Worm (Caenorhabditis elegans) whole organism, L2 larva: ENCODE measurements around the gene T27A10.2.

Experiments used
- R02D3.7 ChIP-seq: fragments of 150-350 bp; optimal IDR thresholded peaks from 2 replicates; lab custom pipeline; 2014; ENCODE audit warnings: missing biosample characterization, missing genetic modification characterization
- alr-1 ChIP-seq: fragments of 150-350 bp; optimal IDR thresholded peaks from 2 replicates; lab custom pipeline; 2014; ENCODE audit warnings: missing biosample characterization, missing genetic modification characterization
- ceh-82 ChIP-seq: fragments of 150-350 bp; optimal IDR thresholded peaks from 2 replicates; lab custom pipeline; 2014; ENCODE audit warnings: missing biosample characterization, missing genetic modification characterization
- lsy-2 ChIP-seq, 2 experiments: fragments of 150-350 bp in 1 of 2; sonication (generic microtip) in 1 of 2; optimal IDR thresholded peaks; 2 replicates each; lab custom pipeline; 2014 to 2017; ENCODE audit warnings: missing biosample characterization in 2 of 2, missing genetic modification characterization in 2 of 2
- mdl-1 ChIP-seq, 2 experiments: fragments of 150-350 bp in 1 of 2; sonication (generic microtip) in 1 of 2; optimal IDR thresholded peaks; 2 replicates each; lab custom pipeline; 2017; ENCODE audit warnings: missing biosample characterization in 2 of 2, missing genetic modification characterization in 2 of 2
- nhr-12 ChIP-seq: fragments of 150-350 bp; optimal IDR thresholded peaks from 2 replicates; lab custom pipeline; 2014; ENCODE audit warnings: missing biosample characterization, missing genetic modification characterization
- nhr-23 ChIP-seq: fragments of 150-350 bp; optimal IDR thresholded peaks from 2 replicates; lab custom pipeline; 2014; ENCODE audit warnings: missing biosample characterization, missing genetic modification reagents, missing genetic modification characterization
- nhr-77 ChIP-seq: fragments of 150-350 bp; optimal IDR thresholded peaks from 2 replicates; lab custom pipeline; 2014; ENCODE audit warnings: missing biosample characterization, missing genetic modification characterization
- unc-39 ChIP-seq: fragments of 150-350 bp; optimal IDR thresholded peaks from 2 replicates; lab custom pipeline; 2014; ENCODE audit warnings: missing biosample characterization, missing genetic modification characterization
- ztf-11 ChIP-seq: sonication (generic microtip); optimal IDR thresholded peaks from 2 replicates; lab custom pipeline; 2017; ENCODE audit warnings: missing biosample characterization, missing genetic modification characterization

DNA sequence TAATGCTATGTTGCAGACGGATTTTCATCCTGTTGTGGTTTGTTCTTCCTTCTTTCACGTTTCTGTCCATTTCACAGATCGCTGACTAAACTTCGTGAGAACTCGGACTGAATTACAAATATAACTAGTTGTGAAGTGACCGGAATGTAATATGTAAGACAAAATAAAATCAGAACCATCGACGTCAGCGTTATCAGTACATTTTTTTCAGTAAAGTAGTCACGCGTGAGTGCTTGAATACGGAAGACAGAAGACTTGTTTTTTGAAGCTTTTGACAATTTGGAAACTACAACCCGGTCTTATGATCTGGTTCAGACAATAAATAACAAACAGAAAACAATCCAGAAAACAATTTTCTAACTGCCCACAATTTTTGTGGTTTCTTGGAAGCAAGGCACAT is 3.9 kb upstream of the T27A10.2 start:
- no peak for TF ChIP-seq nhr-77
- no peak for TF ChIP-seq ceh-82 (tag; lab: Kevin White, UChicago)
- no peak for TF ChIP-seq lsy-2 (tag; optimal IDR thresholded peaks at IDR 0.05; lab: Kevin White, UChicago)
- no peak for TF ChIP-seq R02D3.7 (tag; lab: Kevin White, UChicago)
- no peak for TF ChIP-seq unc-39 (tag; lab: Kevin White, UChicago)
- TF ChIP-seq nhr-23 (tag; lab: Kevin White, UChicago): no peak
- no peak for TF ChIP-seq nhr-12 (tag; lab: Kevin White, UChicago)
- no peak for TF ChIP-seq ztf-11
- TF ChIP-seq mdl-1 (tag; optimal IDR thresholded peaks at IDR 0.05; lab: Kevin White, UChicago): no peak
- TF ChIP-seq alr-1 (tag; lab: Kevin White, UChicago): no peak
